Worm (Caenorhabditis elegans): ENCODE measurements around the gene mdt-20.

DNA sequence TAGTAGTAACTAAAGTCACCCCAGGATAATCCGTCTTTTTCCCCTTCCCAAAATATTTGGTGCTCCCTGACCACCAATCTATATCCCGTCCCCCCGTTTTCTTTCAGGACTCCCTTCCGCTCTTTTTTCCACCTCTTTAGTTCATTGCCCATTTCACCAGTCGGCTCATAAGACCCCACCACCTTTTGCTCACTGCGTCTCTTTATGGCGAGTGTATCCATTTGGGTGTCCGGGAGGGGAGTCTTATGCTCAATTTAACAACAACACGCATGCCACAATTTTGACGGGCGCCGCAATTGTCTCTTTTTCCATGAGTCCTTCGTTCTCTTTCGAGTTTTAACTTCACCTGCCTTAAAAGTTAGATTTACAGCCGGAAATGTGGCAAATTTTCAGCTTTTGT lies 25.6 kb downstream of the mdt-20 start:
- TF ChIP-seq aly-1 (tag; optimal IDR thresholded peaks at IDR 0.05) (no peak), ceh-13 (GFP tag; optimal IDR thresholded peaks at IDR 0.05) (no peak), ceh-36 (tag; optimal IDR thresholded peaks at IDR 0.05) (no peak), flt-1 (GFP tag; IDR thresholded peaks at IDR 0.05) (no peak), tra-4 (tag; optimal IDR thresholded peaks at IDR 0.05) (no peak), hmg-4 (GFP tag; optimal IDR thresholded peaks at IDR 0.05) (no peak), scrt-1 (GFP tag; IDR thresholded peaks at IDR 0.05) (no peak), tbx-37 (GFP tag; conservative IDR thresholded peaks at IDR 0.05) (no peak)
